Worm (Caenorhabditis elegans) whole organism, L3 larva: ENCODE data around the gene lact-2.

Experiments
- R02D3.7 ChIP-seq: fragments of 150-350 bp; optimal IDR thresholded peaks from 2 replicates; lab custom pipeline; 2014; ENCODE audit warnings: missing biosample characterization, missing genetic modification characterization
- ZK546.5 ChIP-seq: sonication (generic microtip); optimal IDR thresholded peaks from 2 replicates; lab custom pipeline; 2017; ENCODE audit warnings: missing biosample characterization, missing genetic modification characterization
- aly-2 ChIP-seq: fragments of 150-350 bp; optimal IDR thresholded peaks from 2 replicates; lab custom pipeline; 2014; ENCODE audit warnings: missing biosample characterization, missing genetic modification characterization
- ama-1 ChIP-seq: fragments of 150-350 bp; optimal IDR thresholded peaks from 2 replicates; lab custom pipeline; 2018
- ceh-16 ChIP-seq: sonication (generic microtip); optimal IDR thresholded peaks from 2 replicates; lab custom pipeline; 2017; ENCODE audit warnings: missing biosample characterization, missing genetic modification characterization
- ceh-82 ChIP-seq: fragments of 150-350 bp; optimal IDR thresholded peaks from 2 replicates; lab custom pipeline; 2014; ENCODE audit warnings: missing biosample characterization, missing genetic modification characterization
- ceh-9 ChIP-seq: sonication (generic microtip); optimal IDR thresholded peaks from 2 replicates; lab custom pipeline; 2018; ENCODE audit warnings: missing biosample characterization, missing genetic modification characterization
- daf-12 ChIP-seq: fragments of 150-350 bp; optimal IDR thresholded peaks from 2 replicates; lab custom pipeline; 2014; ENCODE audit warnings: missing biosample characterization, missing genetic modification reagents, missing genetic modification characterization
- egl-5 ChIP-seq: fragments of 150-350 bp; optimal IDR thresholded peaks from 2 replicates; lab custom pipeline; 2017; ENCODE audit warnings: missing biosample characterization, missing genetic modification reagents, missing genetic modification characterization, inconsistent platforms
- elt-1 ChIP-seq: fragments of 150-350 bp; optimal IDR thresholded peaks from 2 replicates; lab custom pipeline; 2014; ENCODE audit warnings: missing biosample characterization, missing genetic modification characterization
- elt-2 ChIP-seq: sonication (generic microtip); optimal IDR thresholded peaks from 2 replicates; lab custom pipeline; 2016; ENCODE audit warnings: missing genetic modification reagents, mild to moderate bottlenecking, missing genetic modification characterization, missing compliant biosample characterization
- fkh-10 ChIP-seq: sonication (generic microtip); optimal IDR thresholded peaks from 2 replicates; lab custom pipeline; 2017; ENCODE audit warnings: missing biosample characterization, missing genetic modification reagents, missing genetic modification characterization
- fkh-2 ChIP-seq: fragments of 150-350 bp; optimal IDR thresholded peaks from 2 replicates; lab custom pipeline; 2014; ENCODE audit warnings: missing biosample characterization, missing genetic modification reagents, missing genetic modification characterization
- fos-1 ChIP-seq: fragments of 150-350 bp; optimal IDR thresholded peaks from 2 replicates; lab custom pipeline; 2014; ENCODE audit warnings: missing biosample characterization, missing genetic modification characterization
- hmg-11 ChIP-seq: sonication (generic microtip); optimal IDR thresholded peaks from 2 replicates; lab custom pipeline; 2016; ENCODE audit warnings: missing genetic modification characterization, missing compliant biosample characterization
- jun-1 ChIP-seq: fragments of 150-350 bp; optimal IDR thresholded peaks from 2 replicates; lab custom pipeline; 2014; ENCODE audit warnings: missing biosample characterization, missing genetic modification reagents, missing genetic modification characterization
- lin-39 ChIP-seq: fragments of 150-350 bp; optimal IDR thresholded peaks from 2 replicates; lab custom pipeline; 2018; ENCODE audit warnings: missing biosample characterization, missing genetic modification reagents, missing genetic modification characterization
- mdl-1 ChIP-seq: fragments of 150-350 bp; optimal IDR thresholded peaks from 2 replicates; lab custom pipeline; 2014; ENCODE audit warnings: missing biosample characterization, missing genetic modification characterization
- nfya-1 ChIP-seq: sonication (generic microtip); optimal IDR thresholded peaks from 2 replicates; lab custom pipeline; 2017; ENCODE audit warnings: missing genetic modification characterization, mild to moderate bottlenecking, missing compliant biosample characterization, antibody characterized with exemption, moderate library complexity; ENCODE audit not compliant: insufficient read depth
- nhr-12 ChIP-seq: fragments of 150-350 bp; optimal IDR thresholded peaks from 2 replicates; lab custom pipeline; 2014; ENCODE audit warnings: missing biosample characterization, missing genetic modification characterization
- nhr-23 ChIP-seq: fragments of 150-350 bp; optimal IDR thresholded peaks from 2 replicates; lab custom pipeline; 2014; ENCODE audit warnings: missing biosample characterization, missing genetic modification reagents, missing genetic modification characterization
- nhr-237 ChIP-seq: fragments of 150-350 bp; optimal IDR thresholded peaks from 2 replicates; lab custom pipeline; 2014; ENCODE audit warnings: missing biosample characterization, missing genetic modification characterization
- nhr-25 ChIP-seq: sonication (generic microtip); optimal IDR thresholded peaks from 2 replicates; lab custom pipeline; 2017; ENCODE audit warnings: missing biosample characterization, missing genetic modification characterization
- nhr-28 ChIP-seq: fragments of 150-350 bp; optimal IDR thresholded peaks from 2 replicates; lab custom pipeline; 2014; ENCODE audit warnings: missing biosample characterization, missing genetic modification characterization
- nhr-43 ChIP-seq: sonication (generic microtip); optimal IDR thresholded peaks from 2 replicates; lab custom pipeline; 2016; ENCODE audit warnings: mild to moderate bottlenecking, missing genetic modification characterization, missing compliant biosample characterization; ENCODE audit not compliant: poor library complexity, severe bottlenecking
- nhr-76 ChIP-seq: fragments of 150-350 bp; sonication (generic microtip); optimal IDR thresholded peaks from 5 replicates; lab custom pipeline; 2014; ENCODE audit warnings: missing biosample characterization, missing genetic modification characterization
- nhr-77 ChIP-seq: fragments of 150-350 bp; optimal IDR thresholded peaks from 2 replicates; lab custom pipeline; 2014; ENCODE audit warnings: missing biosample characterization, missing genetic modification characterization
- pha-4 ChIP-seq: fragments of 150-350 bp; optimal IDR thresholded peaks from 2 replicates; lab custom pipeline; 2014; ENCODE audit warnings: missing biosample characterization, missing genetic modification reagents, missing genetic modification characterization
- pqm-1 ChIP-seq: fragments of 150-350 bp; optimal IDR thresholded peaks from 2 replicates; lab custom pipeline; 2017; ENCODE audit warnings: missing biosample characterization, missing genetic modification characterization, inconsistent platforms
- sea-2 ChIP-seq: fragments of 150-350 bp; sonication (generic microtip); optimal IDR thresholded peaks from 4 replicates; lab custom pipeline; 2014; ENCODE audit warnings: missing biosample characterization, missing genetic modification reagents, missing genetic modification characterization
- skn-1 ChIP-seq: fragments of 150-350 bp; optimal IDR thresholded peaks from 2 replicates; lab custom pipeline; 2014; ENCODE audit warnings: missing biosample characterization, missing genetic modification characterization
- snpc-4 ChIP-seq: fragments of 150-350 bp; optimal IDR thresholded peaks from 2 replicates; lab custom pipeline; 2014; ENCODE audit warnings: missing biosample characterization, missing genetic modification characterization
- tbx-2 ChIP-seq: sonication (generic microtip); optimal IDR thresholded peaks from 2 replicates; lab custom pipeline; 2016; ENCODE audit warnings: mild to moderate bottlenecking, missing genetic modification characterization, missing compliant biosample characterization
- unc-62 ChIP-seq: fragments of 150-350 bp; sonication (generic microtip); optimal IDR thresholded peaks from 4 replicates; lab custom pipeline; 2014; ENCODE audit warnings: missing biosample characterization, missing genetic modification reagents, missing genetic modification characterization
- zag-1 ChIP-seq: fragments of 150-350 bp; optimal IDR thresholded peaks from 2 replicates; lab custom pipeline; 2014; ENCODE audit warnings: missing biosample characterization, missing genetic modification characterization
- ztf-11 ChIP-seq: fragments of 150-350 bp; optimal IDR thresholded peaks from 2 replicates; lab custom pipeline; 2014; ENCODE audit warnings: missing biosample characterization, missing genetic modification characterization

lact-2 gene

DNA sequence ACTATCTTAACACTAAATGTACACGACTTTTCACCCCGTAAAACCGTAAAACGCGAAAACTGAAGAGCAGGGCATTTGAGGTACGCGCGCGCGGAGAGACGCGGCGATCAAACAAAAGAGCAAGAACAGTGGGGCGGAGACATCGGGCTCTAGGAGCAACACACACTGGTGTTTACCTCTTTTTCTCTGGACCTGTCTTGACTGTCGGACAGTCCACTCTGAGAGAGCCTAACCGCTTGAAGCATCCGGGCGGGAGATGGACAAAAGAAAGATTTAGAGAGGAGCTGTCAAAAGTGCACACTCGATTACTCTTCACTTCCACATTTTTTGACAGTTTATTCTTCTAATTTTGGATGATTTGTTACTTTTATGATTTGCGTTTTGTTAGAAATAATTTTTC, 42.1 kb downstream of the lact-2 start:
- TF ChIP-seq egl-5 (tag; lab: Kevin White, UChicago) (no peak), pha-4 (tag; lab: Kevin White, UChicago) (peak; percentile 22)

DNA sequence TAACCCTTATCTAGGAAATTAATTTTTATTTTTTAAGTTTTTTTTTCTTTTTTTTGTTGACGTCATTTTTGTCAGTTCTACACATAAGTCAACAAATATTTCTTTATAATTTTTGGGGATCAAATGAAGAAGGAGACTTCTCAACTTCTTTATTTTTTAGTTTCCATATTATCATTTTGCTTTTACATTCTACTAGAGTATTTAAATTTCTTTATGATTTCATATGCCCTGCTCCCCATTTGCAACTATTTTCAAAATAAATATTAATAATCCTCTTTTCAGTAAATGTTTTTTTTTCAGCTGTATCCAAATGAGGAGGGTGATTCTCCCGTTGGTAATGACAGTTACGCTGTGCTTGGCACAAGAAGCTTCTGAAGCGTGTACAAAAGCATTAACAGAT, 42.7 kb downstream of the lact-2 start, which contains the start of gene phg-1:
Gene phg-1 (plus strand): TSS at position 301 of the 400 bp plus-strand sequence.
- TF ChIP-seq ZK546.5 (no peak), tbx-2 (no peak), nhr-237 (tag; lab: Kevin White, UChicago) (no peak), elt-1 (tag; lab: Kevin White, UChicago) (no peak), fkh-10 (GFP tag; lab: Kevin White, UChicago) (no peak), nhr-25 (tag; lab: Kevin White, UChicago) (no peak), nhr-12 (tag; lab: Kevin White, UChicago) (no peak), ztf-11 (tag; lab: Kevin White, UChicago) (no peak), skn-1 (tag; lab: Kevin White, UChicago) (no peak), nhr-28 (tag; lab: Kevin White, UChicago) (no peak), nhr-23 (tag; lab: Kevin White, UChicago) (no peak), ceh-9 (tag; lab: Kevin White, UChicago) (no peak), aly-2 (tag; lab: Kevin White, UChicago) (no peak), jun-1 (no peak), sea-2 (GFP tag; lab: Kevin White, UChicago) (no peak), daf-12 (tag; lab: Kevin White, UChicago) (no peak), unc-62 (no peak)

DNA sequence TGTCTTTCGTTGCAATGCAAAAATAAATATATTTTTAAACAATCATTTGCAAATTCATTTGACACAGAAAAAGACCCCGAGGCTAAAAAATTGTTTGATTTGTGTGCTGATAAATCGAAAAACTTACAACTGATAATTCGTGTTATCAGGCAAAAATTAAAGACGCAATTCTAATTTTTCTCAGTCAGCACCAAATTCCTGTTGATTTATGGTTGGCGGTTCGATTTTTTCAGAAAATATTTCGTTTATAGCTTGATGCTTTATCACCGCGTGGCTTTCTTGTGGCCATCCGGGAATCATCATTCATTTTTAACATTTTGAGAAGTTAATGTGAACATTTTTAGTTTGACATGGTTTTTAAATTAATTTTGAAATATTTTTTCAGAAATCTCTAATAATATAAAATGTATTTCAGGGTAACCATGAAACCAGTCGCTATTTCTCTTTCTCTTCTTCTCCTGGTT, 44.5 kb downstream of the lact-2 start, which contains the start of gene asah-2:
Gene asah-2 (plus strand): TSS at position 414 of the 464 bp plus-strand sequence.
- TF ChIP-seq ceh-16 (tag; lab: Kevin White, UChicago) (no peak), pha-4 (tag; lab: Kevin White, UChicago) (peak; percentile 24), pqm-1 (tag; lab: Kevin White, UChicago) (peak; percentile 72), jun-1 (peak; percentile 61), elt-2 (tag; lab: Kevin White, UChicago) (peak; percentile 81), fkh-10 (GFP tag; lab: Kevin White, UChicago) (no peak)

DNA sequence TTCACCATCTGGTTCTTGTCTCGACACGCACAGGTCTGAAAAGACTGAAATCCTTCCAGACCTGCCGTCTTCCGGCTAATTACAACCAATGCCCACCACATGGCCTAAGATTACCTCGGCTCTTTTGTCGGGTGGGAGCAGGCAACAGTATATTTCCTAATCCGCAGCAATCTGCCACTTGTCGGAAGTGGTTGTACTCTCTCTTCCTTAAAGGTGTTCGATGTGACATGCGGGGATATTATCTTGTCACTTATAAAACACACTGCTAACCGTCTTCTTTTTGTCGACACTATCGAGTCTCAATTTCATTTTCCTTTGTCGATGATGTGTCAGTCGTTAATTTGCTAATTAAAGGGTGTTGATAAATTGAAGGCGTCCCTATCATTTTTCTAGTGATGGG, 49.4 kb downstream of the lact-2 start, which contains the start of gene F27E5.3:
Gene F27E5.3 (minus strand): TSS at position 101 of the 400 bp plus-strand sequence.
- no peak for TF ChIP-seq ztf-11 (tag; lab: Kevin White, UChicago)
- TF ChIP-seq fkh-2 (tag; lab: Kevin White, UChicago): no peak
- no peak for TF ChIP-seq nhr-25 (tag; lab: Kevin White, UChicago)
- TF ChIP-seq elt-1 (tag; lab: Kevin White, UChicago): no peak
- TF ChIP-seq hmg-11 (tag; lab: Kevin White, UChicago): no peak
- no peak for TF ChIP-seq nhr-77 (tag; lab: Kevin White, UChicago)
- no peak for TF ChIP-seq nhr-28 (tag; lab: Kevin White, UChicago)
- no peak for TF ChIP-seq pha-4 (tag; lab: Kevin White, UChicago)
- TF ChIP-seq zag-1 (tag; lab: Kevin White, UChicago): no peak
- TF ChIP-seq ama-1 (lab: Kevin White, UChicago): no peak
- no peak for TF ChIP-seq ceh-82 (tag; lab: Kevin White, UChicago)
- TF ChIP-seq nhr-43 (tag; lab: Kevin White, UChicago): no peak
- no peak for TF ChIP-seq nfya-1 (tag; lab: Kevin White, UChicago)
- no peak for TF ChIP-seq mdl-1 (tag; lab: Kevin White, UChicago)
- TF ChIP-seq ceh-9 (tag; lab: Kevin White, UChicago): no peak
- no peak for TF ChIP-seq R02D3.7 (tag; lab: Kevin White, UChicago)
- no peak for TF ChIP-seq snpc-4 (tag; lab: Kevin White, UChicago)
- TF ChIP-seq ZK546.5: no peak

DNA sequence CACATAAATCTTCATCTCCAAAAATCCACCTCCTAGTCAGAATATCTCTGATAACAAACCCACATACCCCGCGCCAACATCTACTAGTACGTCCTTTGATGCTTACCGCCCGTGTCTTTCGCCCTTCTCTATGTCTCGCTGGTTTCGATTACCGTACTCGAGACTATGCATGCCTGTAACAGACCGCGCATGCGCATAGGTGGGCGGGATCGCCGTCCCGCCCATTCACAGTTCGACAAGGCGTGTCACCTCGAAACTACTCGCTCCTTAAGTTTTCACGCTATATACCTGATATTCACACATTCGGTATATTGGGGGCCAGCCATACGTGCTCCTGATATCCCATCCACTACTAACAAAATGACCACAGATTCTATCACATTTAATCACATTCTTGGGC, 51.8 kb downstream of the lact-2 start, which contains the start of gene pax-3:
Gene pax-3 (plus strand): TSS at position 83 of the 400 bp plus-strand sequence.
- TF ChIP-seq pha-4 (tag; lab: Kevin White, UChicago): no peak
- TF ChIP-seq mdl-1 (tag; lab: Kevin White, UChicago): no peak
- no peak for TF ChIP-seq ztf-11 (tag; lab: Kevin White, UChicago)
- TF ChIP-seq lin-39 (tag; lab: Kevin White, UChicago): no peak
- no peak for TF ChIP-seq elt-1 (tag; lab: Kevin White, UChicago)
- no peak for TF ChIP-seq ceh-82 (tag; lab: Kevin White, UChicago)
- TF ChIP-seq ceh-9 (tag; lab: Kevin White, UChicago): no peak
- no peak for TF ChIP-seq nhr-43 (tag; lab: Kevin White, UChicago)
- TF ChIP-seq zag-1 (tag; lab: Kevin White, UChicago): no peak
- no peak for TF ChIP-seq fkh-10 (GFP tag; lab: Kevin White, UChicago)
- TF ChIP-seq nhr-76 (tag; lab: Kevin White, UChicago): no peak
- TF ChIP-seq fos-1 (tag; lab: Kevin White, UChicago): no peak
